Worm (Caenorhabditis elegans) whole organism, L3 larva: ENCODE data around the gene msp-51.

Experiments
- ceh-9 ChIP-seq: sonication (generic microtip); optimal IDR thresholded peaks from 2 replicates; lab custom pipeline; 2018; ENCODE audit warnings: missing biosample characterization, missing genetic modification characterization
- nhr-28 ChIP-seq: fragments of 150-350 bp; optimal IDR thresholded peaks from 2 replicates; lab custom pipeline; 2014; ENCODE audit warnings: missing biosample characterization, missing genetic modification characterization

DNA sequence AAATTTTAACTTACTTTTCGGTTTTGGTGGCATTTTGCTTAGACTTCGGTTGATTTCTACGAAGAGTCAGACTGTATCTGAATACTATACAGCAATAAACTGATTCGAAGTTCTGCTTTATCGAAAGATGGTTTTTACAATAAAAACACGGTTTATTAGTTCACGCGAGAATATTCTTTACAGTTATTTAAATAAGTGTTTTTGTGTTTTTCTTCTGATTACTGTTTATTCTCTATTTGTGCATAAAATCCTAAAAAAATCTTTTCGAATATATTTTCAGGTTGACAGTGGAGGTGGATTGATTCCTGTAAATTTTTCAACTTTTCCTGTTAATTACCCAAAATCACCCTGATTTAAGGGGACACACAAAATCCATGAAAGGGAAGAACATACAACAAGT lies 10.9 kb upstream of the msp-51 start, which contains the start of gene ZK354.8:
- TF ChIP-seq ceh-9, result no peak
- no peak for TF ChIP-seq nhr-28
